Worm (Caenorhabditis elegans): Measurements from ENCODE around the gene bath-5.

- TF ChIP-seq elt-2 (tag; optimal IDR thresholded peaks at IDR 0.05) (no peak), nhr-28 (tag; optimal IDR thresholded peaks at IDR 0.05) (no peak), aly-2 (tag; optimal IDR thresholded peaks at IDR 0.05) (no peak), mab-9 (GFP tag; IDR thresholded peaks at IDR 0.05) (no peak), mdl-1 (tag; optimal IDR thresholded peaks at IDR 0.05) (no peak), nhr-90 (tag; optimal IDR thresholded peaks at IDR 0.05; ENCODE audit: poor library complexity) (no peak)
Observed at ce11 chrII:2039288-2039687, 7.5 kb upstream of the bath-5 start, which contains the start of gene bath-19.
